ENCODE assay signal across 5 worm cellular contexts in genomic region chrIII:5667952-5668489, ce11.
TF ChIP-seq lines count a peak whose summit lies in the region.

No protein-coding gene starts in this region.

TF ChIP-seq in whole organism, L1 larva, 84 proteins besides CTCF, POLR2A, EP300 and RAD21 (continues in another document):
- TF ChIP-seq lsy-2 (tag; optimal IDR thresholded peaks at IDR 0.05; lab: Kevin White, UChicago) (peak in 1 of 2 experiments; percentile 26), ceh-88 (GFP tag; IDR thresholded peaks at IDR 0.05; lab: Robert Waterston, UW) (no peak), xbp-1 (tag; optimal IDR thresholded peaks at IDR 0.05; lab: Kevin White, UChicago) (peak; percentile 15), zip-4 (GFP tag; optimal IDR thresholded peaks at IDR 0.05; lab: Kevin White, UChicago) (no peak), nhr-85 (tag; lab: Kevin White, UChicago) (peak; percentile 86), swsn-7 (tag; optimal IDR thresholded peaks at IDR 0.05; lab: Kevin White, UChicago) (peak; percentile 32), mab-9 (GFP tag; IDR thresholded peaks at IDR 0.05; lab: Robert Waterston, UW) (no peak), snpc-4 (tag; optimal IDR thresholded peaks at IDR 0.05; lab: Kevin White, UChicago) (no peak), ceh-63 (GFP tag; optimal IDR thresholded peaks at IDR 0.05; lab: Kevin White, UChicago) (no peak), lir-3 (tag; optimal IDR thresholded peaks at IDR 0.05; lab: Kevin White, UChicago; ENCODE audit: poor library complexity) (no peak), lin-35 (GFP tag; optimal IDR thresholded peaks at IDR 0.05; lab: Kevin White, UChicago) (peak; percentile 16 to 28), F16B12.6 (tag; optimal IDR thresholded peaks at IDR 0.05; lab: Kevin White, UChicago) (no peak), C34B4.2 (tag; optimal IDR thresholded peaks at IDR 0.05; lab: Kevin White, UChicago) (no peak), Y116A8C.19 (tag; optimal IDR thresholded peaks at IDR 0.05; lab: Kevin White, UChicago; ENCODE audit: borderline replicate concordance) (no peak), dsc-1 (tag; optimal IDR thresholded peaks at IDR 0.05; lab: Kevin White, UChicago) (peak; percentile 78), fkh-10 (GFP tag; optimal IDR thresholded peaks at IDR 0.05; lab: Kevin White, UChicago) (no peak), nhr-76 (tag; optimal IDR thresholded peaks at IDR 0.05; lab: Kevin White, UChicago) (no peak), blmp-1 (tag; optimal IDR thresholded peaks at IDR 0.05; lab: Kevin White, UChicago) (peak; percentile 57), nhr-71 (tag; optimal IDR thresholded peaks at IDR 0.05; lab: Kevin White, UChicago) (peak; percentile 41)

TF ChIP-seq in whole organism, L3 larva, 47 proteins besides CTCF, POLR2A, EP300 and RAD21:
- TF ChIP-seq ztf-4 (tag; optimal IDR thresholded peaks at IDR 0.05; lab: Kevin White, UChicago) = no peak
- TF ChIP-seq skn-1 (tag; optimal IDR thresholded peaks at IDR 0.05; lab: Kevin White, UChicago) = no peak
- TF ChIP-seq nfya-1 (tag; optimal IDR thresholded peaks at IDR 0.05; lab: Kevin White, UChicago; ENCODE audit: insufficient read depth) = peak; percentile 12
- TF ChIP-seq pqm-1 (tag; optimal IDR thresholded peaks at IDR 0.05; lab: Kevin White, UChicago) = no peak
- no peak for TF ChIP-seq nhr-67 (tag; optimal IDR thresholded peaks at IDR 0.05; lab: Kevin White, UChicago)
- peak; percentile 37 for TF ChIP-seq pha-4 (tag; optimal IDR thresholded peaks at IDR 0.05; lab: Kevin White, UChicago)
- TF ChIP-seq lin-39 (tag; optimal IDR thresholded peaks at IDR 0.05; lab: Kevin White, UChicago) = no peak
- peak; percentile 3 for TF ChIP-seq elt-2 (tag; optimal IDR thresholded peaks at IDR 0.05; lab: Kevin White, UChicago)
- no peak for TF ChIP-seq ceh-9 (tag; optimal IDR thresholded peaks at IDR 0.05; lab: Kevin White, UChicago)
- TF ChIP-seq tbx-2 (tag; optimal IDR thresholded peaks at IDR 0.05; lab: Kevin White, UChicago) = no peak
- peak; percentile 76 for TF ChIP-seq nhr-25 (tag; optimal IDR thresholded peaks at IDR 0.05; lab: Kevin White, UChicago)
- TF ChIP-seq hmg-11 (tag; optimal IDR thresholded peaks at IDR 0.05; lab: Kevin White, UChicago) = peak; percentile 19
- no peak for TF ChIP-seq nhr-77 (tag; optimal IDR thresholded peaks at IDR 0.05; lab: Kevin White, UChicago)
- TF ChIP-seq elt-1 (tag; optimal IDR thresholded peaks at IDR 0.05; lab: Kevin White, UChicago) = peak; percentile 22
- no peak for TF ChIP-seq jun-1 (tag; optimal IDR thresholded peaks at IDR 0.05; lab: Kevin White, UChicago)
- TF ChIP-seq egl-27 (tag; optimal IDR thresholded peaks at IDR 0.05; lab: Kevin White, UChicago) = no peak
- no peak for TF ChIP-seq ceh-28 (tag; optimal IDR thresholded peaks at IDR 0.05; lab: Kevin White, UChicago)
- no peak for TF ChIP-seq zag-1 (tag; optimal IDR thresholded peaks at IDR 0.05; lab: Kevin White, UChicago)
- TF ChIP-seq daf-12 (tag; optimal IDR thresholded peaks at IDR 0.05; lab: Kevin White, UChicago) = no peak
- TF ChIP-seq aly-2 (tag; optimal IDR thresholded peaks at IDR 0.05; lab: Kevin White, UChicago) = no peak
TF ChIP-seq in whole organism, L3 larva: peak in this region for 6.

TF ChIP-seq in whole organism, early embryonic, 17 proteins besides CTCF, POLR2A, EP300 and RAD21:
- TF ChIP-seq hmg-4 (GFP tag; optimal IDR thresholded peaks at IDR 0.05; lab: Kevin White, UChicago) (peak; percentile 1), aly-1 (tag; optimal IDR thresholded peaks at IDR 0.05; lab: Kevin White, UChicago) (no peak), tbx-11 (GFP tag; IDR thresholded peaks at IDR 0.05; lab: Robert Waterston, UW) (0 out of 2 replicates have a peak, but pooled peaks have one; percentile 13), ama-1 (optimal IDR thresholded peaks at IDR 0.05; lab: Kevin White, UChicago) (no peak)

TF ChIP-seq in whole organism, midembryonic, 9 proteins besides CTCF, POLR2A, EP300 and RAD21:
- TF ChIP-seq cog-1 (tag; optimal IDR thresholded peaks at IDR 0.05; lab: Kevin White, UChicago) (peak; percentile 68), tab-1 (GFP tag; IDR thresholded peaks at IDR 0.05; lab: Robert Waterston, UW) (no peak)
TF ChIP-seq in whole organism, midembryonic: peak in this region for 1.

TF ChIP-seq in whole organism, young adult, 124 proteins besides CTCF, POLR2A, EP300 and RAD21:
- TF ChIP-seq F37B4.10 (GFP tag; IDR thresholded peaks at IDR 0.05; lab: Robert Waterston, UW) (no peak), F55B11.4 (tag; optimal IDR thresholded peaks at IDR 0.05; lab: Kevin White, UChicago; ENCODE audit: borderline replicate concordance, insufficient read depth) (no peak), hmg-20 (GFP tag; IDR thresholded peaks at IDR 0.05; lab: Robert Waterston, UW) (no peak), hmg-1.2 (GFP tag; IDR thresholded peaks at IDR 0.05; lab: Robert Waterston, UW) (peak; percentile 70; the same call in 1 of the 2 replicates), F49E8.2 (tag; optimal IDR thresholded peaks at IDR 0.05; lab: Kevin White, UChicago; ENCODE audit: insufficient read depth) (no peak), dpl-1 (GFP tag; optimal IDR thresholded peaks at IDR 0.05; lab: Kevin White, UChicago) (no peak), cebp-1 (GFP tag; IDR thresholded peaks at IDR 0.05; lab: Robert Waterston, UW) (no peak), cebp-1 (tag; optimal IDR thresholded peaks at IDR 0.05; lab: Kevin White, UChicago) (peak; percentile 11)
TF ChIP-seq in whole organism, young adult: peak in this region for 2.

Comparison
In these comparisons a context has a peak if more than half of its experiments do, and no peak if none do; other contexts are left out.
1. Of the 8 proteins assayed by ChIP-seq in both whole organism, young adult and whole organism, L1 larva: peak only in whole organism, young adult: none; only in whole organism, L1 larva: dpl-1, efl-1 and lin-35; in both: none; in neither: 5.